Fruit fly (Drosophila melanogaster): ENCODE data around the gene CG43348.

CG43348 gene

dm6 chr2L:1218475-1218874 is 19.3 kb downstream of the CG43348 start (continued):
- TF ChIP-seq ftz-f1 (GFP tag; optimal IDR thresholded peaks at IDR 0.05) (peak; percentile 82), Meics (GFP tag; optimal IDR thresholded peaks at IDR 0.05) (peak; percentile 81), tap (tag; optimal IDR thresholded peaks at IDR 0.05) (no peak), knrl (GFP tag; IDR thresholded peaks at IDR 0.05; ENCODE audit: partially characterized antibody) (0 out of 3 replicates have a peak, but pooled peaks have one; percentile 14), grn (GFP tag; optimal IDR thresholded peaks at IDR 0.05) (peak; percentile 13), chinmo (GFP tag; IDR thresholded peaks at IDR 0.05; ENCODE audit: partially characterized antibody) (0 out of 4 replicates have a peak, but pooled peaks have one; percentile 44), cato (GFP tag; optimal IDR thresholded peaks at IDR 0.05; ENCODE audit: borderline replicate concordance) (no peak), br (optimal IDR thresholded peaks at IDR 0.05) (no peak), CG11560 (tag; IDR thresholded peaks at IDR 0.05) (no peak), crol (GFP tag; IDR thresholded peaks at IDR 0.05) (no peak), Hr78 (GFP tag; optimal IDR thresholded peaks at IDR 0.05) (peak in 1 of 2 experiments; percentile 40), CG9609 (GFP tag; optimal IDR thresholded peaks at IDR 0.05) (no peak), nmo (GFP tag; optimal IDR thresholded peaks at IDR 0.05) (no peak), CG7372 (GFP tag; IDR thresholded peaks at IDR 0.05) (no peak), Hr51 (GFP tag; optimal IDR thresholded peaks at IDR 0.05) (no peak), dysf (GFP tag; IDR thresholded peaks at IDR 0.05) (no peak), Hmx (GFP tag; optimal IDR thresholded peaks at IDR 0.05) (no peak), CG8281 (tag; optimal IDR thresholded peaks at IDR 0.05) (no peak), sima (GFP tag; optimal IDR thresholded peaks at IDR 0.05) (no peak)

dm6 chr2L:1218993-1219392 is 19.8 kb downstream of the CG43348 start, which contains the start of gene CG42329:
Gene CG42329, plus strand, starts transcription at chr2L:1219293.
- TF ChIP-seq D19B (GFP tag; optimal IDR thresholded peaks at IDR 0.05) (peak; percentile 16), CG17359 (tag; optimal IDR thresholded peaks at IDR 0.05) (no peak)

dm6 chr2L:1230691-1231090 is 31.5 kb downstream of the CG43348 start:
- TF ChIP-seq CG12769 (tag; optimal IDR thresholded peaks at IDR 0.05) = peak; percentile 25
- TF ChIP-seq grau (tag; optimal IDR thresholded peaks at IDR 0.05) = peak; percentile 36
- TF ChIP-seq CG8765 (GFP tag; IDR thresholded peaks at IDR 0.05) = no peak
- peak; percentile 58 for TF ChIP-seq CG2678 (tag; optimal IDR thresholded peaks at IDR 0.05)
- TF ChIP-seq emc (GFP tag; optimal IDR thresholded peaks at IDR 0.05) = no peak
- no peak for TF ChIP-seq run (tag; optimal IDR thresholded peaks at IDR 0.05)
- peak; percentile 46 for TF ChIP-seq caup (GFP tag; optimal IDR thresholded peaks at IDR 0.05; ENCODE audit: severe bottlenecking)
- peak; percentile 18 for TF ChIP-seq nmo (GFP tag; optimal IDR thresholded peaks at IDR 0.05)
- TF ChIP-seq Six4 (GFP tag; optimal IDR thresholded peaks at IDR 0.05) = no peak
- peak; percentile 68 for TF ChIP-seq Fer1 (GFP tag; optimal IDR thresholded peaks at IDR 0.05)
- peak; percentile 44 for TF ChIP-seq ind (GFP tag; optimal IDR thresholded peaks at IDR 0.05)
- TF ChIP-seq CG12744 (GFP tag; optimal IDR thresholded peaks at IDR 0.05) = no peak
- peak; percentile 15 for TF ChIP-seq CG17385 (GFP tag; optimal IDR thresholded peaks at IDR 0.05)
- peak; percentile 40 for TF ChIP-seq CG3281 (GFP tag; optimal IDR thresholded peaks at IDR 0.05)
- peak; percentile 28 for TF ChIP-seq CG10147 (GFP tag; optimal IDR thresholded peaks at IDR 0.05)
- peak; percentile 13 for TF ChIP-seq CG6813 (GFP tag; optimal IDR thresholded peaks at IDR 0.05)
- peak; percentile 44 for TF ChIP-seq CG1603 (tag; optimal IDR thresholded peaks at IDR 0.05)
- peak; percentile 20 for TF ChIP-seq Dip3 (GFP tag; optimal IDR thresholded peaks at IDR 0.05)
- peak; percentile 51 for TF ChIP-seq Atf6 (GFP tag; IDR thresholded peaks at IDR 0.05)
- TF ChIP-seq CG6175 (GFP tag; IDR thresholded peaks at IDR 0.05) = no peak
- TF ChIP-seq PHDP (tag; optimal IDR thresholded peaks at IDR 0.05) = peak; percentile 44
- peak; percentile 8 for TF ChIP-seq CG8924 (tag; optimal IDR thresholded peaks at IDR 0.05)
- TF ChIP-seq CG17328 (GFP tag; IDR thresholded peaks at IDR 0.05) = peak; percentile 46; the same call in 1 of the 2 replicates
- TF ChIP-seq bab2 (GFP tag; optimal IDR thresholded peaks at IDR 0.05) = peak; percentile 25
- TF ChIP-seq fd96Cb (tag; optimal IDR thresholded peaks at IDR 0.05) = peak; percentile 12
- TF ChIP-seq NfI (GFP tag; optimal IDR thresholded peaks at IDR 0.05) = peak; percentile 12
- TF ChIP-seq gem (tag; optimal IDR thresholded peaks at IDR 0.05) = peak; percentile 54
- TF ChIP-seq pnt (GFP tag; optimal IDR thresholded peaks at IDR 0.05) = peak; percentile 4

Measured in whole organism, embryonic.